Fruit fly (Drosophila melanogaster): ENCODE measurements around the gene brk.
A peak's percentile ranks its signal among the peaks of the same experiment; 100 is the strongest.

brk gene

dm6 chrX:7315925-7316650, 8.3 kb downstream of the brk start:
- no peak for TF ChIP-seq CG17801 (GFP tag; optimal IDR thresholded peaks at IDR 0.05; ENCODE audit: partially characterized antibody)

- peak; percentile 83 for TF ChIP-seq CG17801 (GFP tag; optimal IDR thresholded peaks at IDR 0.05; ENCODE audit: partially characterized antibody)
These were observed 9.8 kb downstream of the brk start for dm6 chrX:7317214-7318210.

dm6 chrX:7318464-7318863, 10.7 kb downstream of the brk start:
- no peak for TF ChIP-seq CG17801 (GFP tag; optimal IDR thresholded peaks at IDR 0.05; ENCODE audit: partially characterized antibody)

- TF ChIP-seq CG17801 (GFP tag; optimal IDR thresholded peaks at IDR 0.05; ENCODE audit: partially characterized antibody) = peak; percentile 55
These were observed 11.4 kb downstream of the brk start for dm6 chrX:7319053-7319702.

dm6 chrX:7319703-7320088, 12.0 kb downstream of the brk start:
- no peak for TF ChIP-seq CG17801 (GFP tag; optimal IDR thresholded peaks at IDR 0.05; ENCODE audit: partially characterized antibody)

dm6 chrX:7320455-7321224, 12.9 kb downstream of the brk start:
- TF ChIP-seq CG17801 (GFP tag; optimal IDR thresholded peaks at IDR 0.05; ENCODE audit: partially characterized antibody) = no peak

dm6 chrX:7321829-7322228, 14.1 kb downstream of the brk start:
- TF ChIP-seq CG17801 (GFP tag; optimal IDR thresholded peaks at IDR 0.05; ENCODE audit: partially characterized antibody) = no peak

dm6 chrX:7323649-7324511, 16.1 kb downstream of the brk start, which contains the start of the genes Atg5 and Dok:
TSS of gene Atg5 (minus strand) at chrX:7323770.
TSS of gene Dok (plus strand) at chrX:7324214.
- no peak for TF ChIP-seq CG17801 (GFP tag; optimal IDR thresholded peaks at IDR 0.05; ENCODE audit: partially characterized antibody)

dm6 chrX:7324816-7325246, 17.1 kb downstream of the brk start:
- peak; percentile 98 for TF ChIP-seq CG17801 (GFP tag; optimal IDR thresholded peaks at IDR 0.05; ENCODE audit: partially characterized antibody)

dm6 chrX:7328746-7329145, 21.0 kb downstream of the brk start, which contains the start of gene Acsf3:
TSS of gene Acsf3 (plus strand) at chrX:7329046.
- no peak for TF ChIP-seq CG17801 (GFP tag; optimal IDR thresholded peaks at IDR 0.05; ENCODE audit: partially characterized antibody)

- no peak for TF ChIP-seq CG17801 (GFP tag; optimal IDR thresholded peaks at IDR 0.05; ENCODE audit: partially characterized antibody)
These were observed 24.4 kb downstream of the brk start, which contains the start of gene CG42780 for dm6 chrX:7332091-7332490. TSS of gene CG42780 (minus strand) at chrX:7332191.

dm6 chrX:7332493-7332892, 24.8 kb downstream of the brk start:
- no peak for TF ChIP-seq CG17801 (GFP tag; optimal IDR thresholded peaks at IDR 0.05; ENCODE audit: partially characterized antibody)

- no peak for TF ChIP-seq CG17801 (GFP tag; optimal IDR thresholded peaks at IDR 0.05; ENCODE audit: partially characterized antibody)
These were observed 25.6 kb downstream of the brk start for dm6 chrX:7333298-7333743.

All from ovary, adult (tissue).